Worm (Caenorhabditis elegans): ENCODE results near the gene gst-9.
A peak's percentile ranks its signal among the peaks of the same experiment; 100 is the strongest.

The gst-9 gene

ce11 chrII:4888527-4889487 is 2.6 kb upstream of the gst-9 start, which contains the start of gene pgm-1:
pgm-1 (plus strand) TSS chrII:4889437.
- TF ChIP-seq tra-1 (GFP tag; IDR thresholded peaks at IDR 0.05): 0 out of 2 replicates have a peak, but pooled peaks have one; percentile 29
- 0 out of 2 replicates have a peak, but pooled peaks have one; percentile 14 for TF ChIP-seq ceh-20 (GFP tag; IDR thresholded peaks at IDR 0.05)
- TF ChIP-seq lin-39 (tag; optimal IDR thresholded peaks at IDR 0.05): no peak
- no peak for TF ChIP-seq skn-1 (tag; optimal IDR thresholded peaks at IDR 0.05)
- no peak for TF ChIP-seq sdz-12 (GFP tag; optimal IDR thresholded peaks at IDR 0.05)
- peak; percentile 4 for TF ChIP-seq dve-1 (tag; optimal IDR thresholded peaks at IDR 0.05; ENCODE audit: insufficient read depth)
- no peak for TF ChIP-seq T20F7.1 (GFP tag; optimal IDR thresholded peaks at IDR 0.05)
- no peak for TF ChIP-seq dmd-9 (GFP tag; IDR thresholded peaks at IDR 0.05)
- TF ChIP-seq R02D3.7 (tag; optimal IDR thresholded peaks at IDR 0.05): no peak
- no peak for TF ChIP-seq Y48G9A.11 (GFP tag; IDR thresholded peaks at IDR 0.05)
- no peak for TF ChIP-seq saeg-2 (GFP tag; IDR thresholded peaks at IDR 0.05)
- TF ChIP-seq hlh-30 (tag; optimal IDR thresholded peaks at IDR 0.05; ENCODE audit: insufficient read depth): no peak
- TF ChIP-seq nhr-76 (tag; optimal IDR thresholded peaks at IDR 0.05): no peak
- no peak for TF ChIP-seq nhr-102 (tag; optimal IDR thresholded peaks at IDR 0.05)
- TF ChIP-seq egl-43 (GFP tag; IDR thresholded peaks at IDR 0.05): no peak
- no peak for TF ChIP-seq php-3 (GFP tag; IDR thresholded peaks at IDR 0.05)
- TF ChIP-seq ceh-82 (tag; optimal IDR thresholded peaks at IDR 0.05): no peak
- TF ChIP-seq ztf-7 (tag; optimal IDR thresholded peaks at IDR 0.05): no peak
- TF ChIP-seq pha-4 (GFP tag; IDR thresholded peaks at IDR 0.05): 0 out of 2 replicates have a peak, but pooled peaks have one; percentile 11
- TF ChIP-seq pha-4 (tag; optimal IDR thresholded peaks at IDR 0.05): no peak
- TF ChIP-seq Y75B8A.6 (GFP tag; IDR thresholded peaks at IDR 0.05): no peak
- no peak for TF ChIP-seq nhr-111 (GFP tag; optimal IDR thresholded peaks at IDR 0.05)
- no peak for TF ChIP-seq lir-3 (tag; optimal IDR thresholded peaks at IDR 0.05)
- TF ChIP-seq set-16 (GFP tag; IDR thresholded peaks at IDR 0.05): no peak
- TF ChIP-seq fkh-10 (GFP tag; optimal IDR thresholded peaks at IDR 0.05): no peak
- TF ChIP-seq tag-97 (GFP tag; IDR thresholded peaks at IDR 0.05): no peak
- TF ChIP-seq ceh-28 (tag; optimal IDR thresholded peaks at IDR 0.05): no peak
- no peak for TF ChIP-seq nhr-237 (tag; optimal IDR thresholded peaks at IDR 0.05)
- TF ChIP-seq mdl-1 (tag; optimal IDR thresholded peaks at IDR 0.05): no peak
- TF ChIP-seq dpl-1 (GFP tag; optimal IDR thresholded peaks at IDR 0.05): no peak
- TF ChIP-seq spr-1 (tag; optimal IDR thresholded peaks at IDR 0.05): no peak
- no peak for TF ChIP-seq vab-7 (GFP tag; IDR thresholded peaks at IDR 0.05)
- no peak for TF ChIP-seq nhr-25 (tag; optimal IDR thresholded peaks at IDR 0.05; ENCODE audit: borderline replicate concordance, insufficient read depth)
- no peak for TF ChIP-seq gei-8 (GFP tag; optimal IDR thresholded peaks at IDR 0.05)
- TF ChIP-seq ama-1 (optimal IDR thresholded peaks at IDR 0.05): peak; percentile 56
- TF ChIP-seq nhr-6 (tag; optimal IDR thresholded peaks at IDR 0.05): no peak
- TF ChIP-seq ctbp-1 (GFP tag; IDR thresholded peaks at IDR 0.05): no peak
- TF ChIP-seq aha-1 (tag): no peak
- TF ChIP-seq hlh-11 (tag; optimal IDR thresholded peaks at IDR 0.05): peak; percentile 72
- TF ChIP-seq zfp-2 (tag; optimal IDR thresholded peaks at IDR 0.05): no peak
- no peak for TF ChIP-seq ceh-32 (tag; optimal IDR thresholded peaks at IDR 0.05; ENCODE audit: poor library complexity)
- peak; percentile 97 for TF ChIP-seq nhr-28 (tag; optimal IDR thresholded peaks at IDR 0.05)
- TF ChIP-seq lim-7 (GFP tag; IDR thresholded peaks at IDR 0.05): no peak
- TF ChIP-seq jun-1 (tag; optimal IDR thresholded peaks at IDR 0.05): no peak
- TF ChIP-seq nhr-41 (GFP tag; IDR thresholded peaks at IDR 0.05): no peak
- peak in 1 of 2 experiments; percentile 44 for TF ChIP-seq lsy-2 (tag; optimal IDR thresholded peaks at IDR 0.05)
- no peak for TF ChIP-seq nhr-10 (tag; optimal IDR thresholded peaks at IDR 0.05)
- no peak for TF ChIP-seq madf-9 (GFP tag; conservative IDR thresholded peaks at IDR 0.05)
- TF ChIP-seq mdt-29 (GFP tag; IDR thresholded peaks at IDR 0.05): no peak
- no peak for TF ChIP-seq F37D6.2 (tag; optimal IDR thresholded peaks at IDR 0.05)

All from whole organism, L4 larva.